Fruit fly (Drosophila melanogaster) Kc167 (cell line): ENCODE data around the gene djl.

ENCODE experiments used
- Sin3A ChIP-seq: fragments of >200 bp; optimal IDR thresholded peaks from 2 replicates; lab custom pipeline; 2018; ENCODE audit warnings: missing external identifiers
- h ChIP-seq: fragments of >200 bp; optimal IDR thresholded peaks from 3 replicates; lab custom pipeline; 2018; ENCODE audit warnings: missing external identifiers
- ttk ChIP-seq: sonication (Bioruptor generic); optimal IDR thresholded peaks from 2 replicates; lab custom pipeline; 2017; ENCODE audit warnings: missing external identifiers

- TF ChIP-seq h (lab: Kevin White, UChicago) (no peak), ttk (lab: Kevin White, UChicago) (no peak), Sin3A (no peak)
These were observed 26.0 kb downstream of the djl start, which contains the start of gene alphaTub84B for dm6 chr3R:7086377-7087200.
